Fruit fly (Drosophila melanogaster): Measurements from ENCODE around the gene CG14298.

The CG14298 gene

dm6 chr3R:18895227-18895626 is 19.9 kb downstream of the CG14298 start (continued):
- TF ChIP-seq CG6854 (GFP tag; optimal IDR thresholded peaks at IDR 0.05) (no peak), B-H2 (GFP tag; optimal IDR thresholded peaks at IDR 0.05) (no peak), CG3065 (GFP tag; optimal IDR thresholded peaks at IDR 0.05) (no peak), tgo (GFP tag; IDR thresholded peaks at IDR 0.05) (peak; percentile 80), ash1 (GFP tag; optimal IDR thresholded peaks at IDR 0.05) (no peak), Doc3 (GFP tag; IDR thresholded peaks at IDR 0.05; ENCODE audit: partially characterized antibody) (no peak), CG11560 (tag; IDR thresholded peaks at IDR 0.05) (peak; percentile 51; the same call in 1 of the 3 replicates), CG8765 (GFP tag; IDR thresholded peaks at IDR 0.05) (no peak), Mes4 (GFP tag; optimal IDR thresholded peaks at IDR 0.05) (no peak), z (GFP tag; IDR thresholded peaks at IDR 0.05) (no peak), BEAF-32 (GFP tag; optimal IDR thresholded peaks at IDR 0.05) (no peak), cas (GFP tag; IDR thresholded peaks at IDR 0.05) (no peak), Dfd (GFP tag; optimal IDR thresholded peaks at IDR 0.05) (no peak), Nf-YC (tag; optimal IDR thresholded peaks at IDR 0.05) (no peak), CG9609 (GFP tag; optimal IDR thresholded peaks at IDR 0.05) (no peak), trh (GFP tag; optimal IDR thresholded peaks at IDR 0.05) (no peak), al (GFP tag; IDR thresholded peaks at IDR 0.05) (peak; percentile 74), CG1832 (GFP tag; optimal IDR thresholded peaks at IDR 0.05) (no peak), eve (GFP tag; optimal IDR thresholded peaks at IDR 0.05) (no peak), Opbp (GFP tag; IDR thresholded peaks at IDR 0.05; ENCODE audit: partially characterized antibody) (no peak), CG14710 (tag; optimal IDR thresholded peaks at IDR 0.05) (no peak), Lhr (GFP tag; optimal IDR thresholded peaks at IDR 0.05) (no peak), CG7745 (tag; optimal IDR thresholded peaks at IDR 0.05) (no peak), CG17359 (tag; optimal IDR thresholded peaks at IDR 0.05) (no peak), gsb-n (tag; optimal IDR thresholded peaks at IDR 0.05) (no peak), oc (tag; optimal IDR thresholded peaks at IDR 0.05) (no peak), wdn (GFP tag; IDR thresholded peaks at IDR 0.05) (no peak), CG9817 (tag; optimal IDR thresholded peaks at IDR 0.05) (peak; percentile 23), CG11504 (tag; optimal IDR thresholded peaks at IDR 0.05) (peak; percentile 40), gsb (GFP tag; IDR thresholded peaks at IDR 0.05) (peak; percentile 71), Dll (GFP tag; IDR thresholded peaks at IDR 0.05; ENCODE audit: partially characterized antibody) (no peak), sd (tag; optimal IDR thresholded peaks at IDR 0.05) (no peak), CG6689 (GFP tag; IDR thresholded peaks at IDR 0.05) (peak; percentile 55), trem (tag; optimal IDR thresholded peaks at IDR 0.05) (no peak), so (GFP tag; IDR thresholded peaks at IDR 0.05) (no peak), CG17186 (GFP tag; optimal IDR thresholded peaks at IDR 0.05) (no peak), shn (GFP tag; optimal IDR thresholded peaks at IDR 0.05) (no peak), CG18476 (GFP tag; optimal IDR thresholded peaks at IDR 0.05) (no peak), dm (GFP tag; optimal IDR thresholded peaks at IDR 0.05) (no peak), Hand (GFP tag; optimal IDR thresholded peaks at IDR 0.05) (no peak), Hr51 (GFP tag; optimal IDR thresholded peaks at IDR 0.05) (no peak), CG5953 (GFP tag; IDR thresholded peaks at IDR 0.05) (no peak), schlank (tag; optimal IDR thresholded peaks at IDR 0.05) (no peak), CG1529 (GFP tag; optimal IDR thresholded peaks at IDR 0.05) (no peak), jigr1 (GFP tag; IDR thresholded peaks at IDR 0.05) (peak; percentile 34; the same call in 1 of the 3 replicates), CG1024 (GFP tag; IDR thresholded peaks at IDR 0.05) (no peak), stwl (tag; optimal IDR thresholded peaks at IDR 0.05) (no peak), CG1603 (tag; optimal IDR thresholded peaks at IDR 0.05) (no peak), Ptx1 (GFP tag; IDR thresholded peaks at IDR 0.05) (peak; percentile 92), Chrac-16 (GFP tag; optimal IDR thresholded peaks at IDR 0.05) (no peak), stc (GFP tag; IDR thresholded peaks at IDR 0.05) (peak; percentile 47; the same call in 1 of the 2 replicates), pros (GFP tag; optimal IDR thresholded peaks at IDR 0.05) (no peak)
